Worm (Caenorhabditis elegans): Measurements from ENCODE around the gene tlp-1.

Gene tlp-1

DNA sequence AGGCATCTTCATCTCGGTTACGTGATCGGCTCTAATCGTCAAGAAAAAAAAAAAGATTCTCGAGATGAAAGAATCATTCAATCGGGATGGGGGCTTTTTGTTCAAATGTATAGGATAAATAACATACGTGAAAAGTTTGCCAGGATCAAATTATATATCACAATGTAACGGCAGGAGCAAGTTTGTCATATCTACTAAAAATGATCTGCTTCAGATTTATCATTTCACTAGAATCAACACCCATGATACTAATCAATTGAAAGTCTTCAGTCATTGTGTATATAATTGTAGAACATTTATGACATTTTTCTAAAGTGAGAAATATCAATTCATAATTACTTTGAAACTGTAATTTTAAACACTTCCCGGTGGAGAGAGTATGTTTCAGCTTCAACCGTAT is 7.0 kb downstream of the tlp-1 start:
- TF ChIP-seq flt-1 (GFP tag; IDR thresholded peaks at IDR 0.05) (no peak), ref-1 (GFP tag; conservative IDR thresholded peaks at IDR 0.05) (no peak), tab-1 (GFP tag; IDR thresholded peaks at IDR 0.05) (no peak), med-1 (GFP tag; optimal IDR thresholded peaks at IDR 0.05; ENCODE audit: insufficient read depth) (no peak), ztf-29 (GFP tag; IDR thresholded peaks at IDR 0.05) (no peak), T22C8.4 (GFP tag; IDR thresholded peaks at IDR 0.05) (no peak), cog-1 (tag; optimal IDR thresholded peaks at IDR 0.05) (no peak), ztf-23 (GFP tag; IDR thresholded peaks at IDR 0.05) (no peak)

- TF ChIP-seq ztf-29 (GFP tag; IDR thresholded peaks at IDR 0.05): no peak
- no peak for TF ChIP-seq ref-1 (GFP tag; conservative IDR thresholded peaks at IDR 0.05)
- TF ChIP-seq klf-2 (GFP tag; conservative IDR thresholded peaks at IDR 0.05): no peak
- no peak for TF ChIP-seq med-1 (GFP tag; optimal IDR thresholded peaks at IDR 0.05; ENCODE audit: insufficient read depth)
- TF ChIP-seq tab-1 (GFP tag; IDR thresholded peaks at IDR 0.05): no peak
- TF ChIP-seq flt-1 (GFP tag; IDR thresholded peaks at IDR 0.05): no peak
- no peak for TF ChIP-seq cog-1 (tag; optimal IDR thresholded peaks at IDR 0.05)
- TF ChIP-seq ztf-23 (GFP tag; IDR thresholded peaks at IDR 0.05): no peak
- TF ChIP-seq T22C8.4 (GFP tag; IDR thresholded peaks at IDR 0.05): no peak
Observed at ce11 chrIV:13695720-13696364, 8.0 kb downstream of the tlp-1 start.

- TF ChIP-seq klf-2 (GFP tag; conservative IDR thresholded peaks at IDR 0.05): no peak
- TF ChIP-seq med-1 (GFP tag; optimal IDR thresholded peaks at IDR 0.05; ENCODE audit: insufficient read depth): no peak
- no peak for TF ChIP-seq T22C8.4 (GFP tag; IDR thresholded peaks at IDR 0.05)
- TF ChIP-seq tab-1 (GFP tag; IDR thresholded peaks at IDR 0.05): no peak
- no peak for TF ChIP-seq ref-1 (GFP tag; conservative IDR thresholded peaks at IDR 0.05)
- no peak for TF ChIP-seq flt-1 (GFP tag; IDR thresholded peaks at IDR 0.05)
- TF ChIP-seq cog-1 (tag; optimal IDR thresholded peaks at IDR 0.05): no peak
- no peak for TF ChIP-seq ztf-23 (GFP tag; IDR thresholded peaks at IDR 0.05)
- no peak for TF ChIP-seq ztf-29 (GFP tag; IDR thresholded peaks at IDR 0.05)
Observed at ce11 chrIV:13695302-13695701, 8.6 kb downstream of the tlp-1 start.

DNA sequence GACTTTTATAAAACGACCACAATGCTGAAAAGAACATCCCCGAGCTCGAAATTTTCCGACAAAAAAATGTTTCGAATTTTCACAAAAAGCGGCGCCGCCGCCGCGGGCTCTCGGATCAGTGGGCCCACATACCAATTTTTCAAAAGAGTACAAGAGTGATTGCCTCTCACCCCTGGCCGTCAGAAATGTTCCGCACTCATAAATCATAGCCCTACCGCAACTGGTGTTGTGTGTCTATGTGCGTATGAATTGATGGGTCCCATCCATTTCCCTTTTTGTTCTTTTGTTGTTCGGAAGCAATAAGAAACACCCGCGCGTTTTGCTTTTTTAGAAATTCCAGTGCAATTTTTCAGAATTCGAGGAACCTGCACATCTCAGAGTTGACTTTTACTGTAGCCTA is 9.3 kb downstream of the tlp-1 start:
- TF ChIP-seq cog-1 (tag; optimal IDR thresholded peaks at IDR 0.05) (no peak), ref-1 (GFP tag; conservative IDR thresholded peaks at IDR 0.05) (no peak), ztf-29 (GFP tag; IDR thresholded peaks at IDR 0.05) (no peak), tab-1 (GFP tag; IDR thresholded peaks at IDR 0.05) (no peak), flt-1 (GFP tag; IDR thresholded peaks at IDR 0.05) (no peak)

ce11 chrIV:13693976-13694375 is 9.9 kb downstream of the tlp-1 start:
- TF ChIP-seq cog-1 (tag; optimal IDR thresholded peaks at IDR 0.05): no peak
- no peak for TF ChIP-seq klf-2 (GFP tag; conservative IDR thresholded peaks at IDR 0.05)
- TF ChIP-seq ref-1 (GFP tag; conservative IDR thresholded peaks at IDR 0.05): no peak
- TF ChIP-seq tab-1 (GFP tag; IDR thresholded peaks at IDR 0.05): no peak
- TF ChIP-seq ztf-29 (GFP tag; IDR thresholded peaks at IDR 0.05): no peak
- no peak for TF ChIP-seq T22C8.4 (GFP tag; IDR thresholded peaks at IDR 0.05)
- TF ChIP-seq med-1 (GFP tag; optimal IDR thresholded peaks at IDR 0.05; ENCODE audit: insufficient read depth): no peak
- no peak for TF ChIP-seq flt-1 (GFP tag; IDR thresholded peaks at IDR 0.05)
- TF ChIP-seq ztf-23 (GFP tag; IDR thresholded peaks at IDR 0.05): no peak

- no peak for TF ChIP-seq ztf-23 (GFP tag; IDR thresholded peaks at IDR 0.05)
- TF ChIP-seq flt-1 (GFP tag; IDR thresholded peaks at IDR 0.05): no peak
- no peak for TF ChIP-seq ref-1 (GFP tag; conservative IDR thresholded peaks at IDR 0.05)
- TF ChIP-seq klf-2 (GFP tag; conservative IDR thresholded peaks at IDR 0.05): no peak
- TF ChIP-seq ztf-29 (GFP tag; IDR thresholded peaks at IDR 0.05): no peak
- no peak for TF ChIP-seq cog-1 (tag; optimal IDR thresholded peaks at IDR 0.05)
- no peak for TF ChIP-seq med-1 (GFP tag; optimal IDR thresholded peaks at IDR 0.05; ENCODE audit: insufficient read depth)
- TF ChIP-seq tab-1 (GFP tag; IDR thresholded peaks at IDR 0.05): no peak
- TF ChIP-seq T22C8.4 (GFP tag; IDR thresholded peaks at IDR 0.05): no peak
Observed at ce11 chrIV:13692522-13692921, 11.4 kb downstream of the tlp-1 start.

ce11 chrIV:13689302-13689880 is 14.5 kb downstream of the tlp-1 start, which contains the start of gene T23G4.2:
Gene T23G4.2, minus strand, starts transcription at chrIV:13689556.
- TF ChIP-seq tab-1 (GFP tag; IDR thresholded peaks at IDR 0.05): no peak
- no peak for TF ChIP-seq klf-2 (GFP tag; conservative IDR thresholded peaks at IDR 0.05)
- no peak for TF ChIP-seq ref-1 (GFP tag; conservative IDR thresholded peaks at IDR 0.05)
- TF ChIP-seq med-1 (GFP tag; optimal IDR thresholded peaks at IDR 0.05; ENCODE audit: insufficient read depth): no peak
- TF ChIP-seq flt-1 (GFP tag; IDR thresholded peaks at IDR 0.05): no peak
- no peak for TF ChIP-seq T22C8.4 (GFP tag; IDR thresholded peaks at IDR 0.05)
- no peak for TF ChIP-seq ztf-23 (GFP tag; IDR thresholded peaks at IDR 0.05)
- TF ChIP-seq cog-1 (tag; optimal IDR thresholded peaks at IDR 0.05): no peak
- no peak for TF ChIP-seq ztf-29 (GFP tag; IDR thresholded peaks at IDR 0.05)

DNA sequence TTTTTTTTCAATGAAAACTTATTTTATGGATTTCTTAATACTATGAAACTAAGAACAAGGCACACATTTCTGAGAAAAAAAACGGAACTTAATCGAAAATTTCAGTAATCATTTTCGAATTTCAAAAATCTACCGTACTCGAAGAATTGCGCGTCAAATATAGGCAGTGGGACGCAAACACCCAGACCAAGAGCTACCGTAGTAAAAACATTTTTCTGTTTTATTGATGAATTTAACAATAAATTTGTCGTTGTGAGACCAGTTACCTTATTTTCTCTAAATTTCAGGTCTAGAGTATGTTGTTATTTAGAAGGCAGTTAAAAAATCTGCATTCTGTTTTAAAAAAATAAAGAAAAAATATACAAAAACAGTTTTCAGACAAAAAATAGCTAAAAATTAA is 16.3 kb downstream of the tlp-1 start:
- TF ChIP-seq flt-1 (GFP tag; IDR thresholded peaks at IDR 0.05) (no peak), cog-1 (tag; optimal IDR thresholded peaks at IDR 0.05) (no peak), ref-1 (GFP tag; conservative IDR thresholded peaks at IDR 0.05) (no peak), ztf-23 (GFP tag; IDR thresholded peaks at IDR 0.05) (no peak), tab-1 (GFP tag; IDR thresholded peaks at IDR 0.05) (no peak), med-1 (GFP tag; optimal IDR thresholded peaks at IDR 0.05; ENCODE audit: insufficient read depth) (no peak), klf-2 (GFP tag; conservative IDR thresholded peaks at IDR 0.05) (no peak), ztf-29 (GFP tag; IDR thresholded peaks at IDR 0.05) (no peak), T22C8.4 (GFP tag; IDR thresholded peaks at IDR 0.05) (no peak)

DNA sequence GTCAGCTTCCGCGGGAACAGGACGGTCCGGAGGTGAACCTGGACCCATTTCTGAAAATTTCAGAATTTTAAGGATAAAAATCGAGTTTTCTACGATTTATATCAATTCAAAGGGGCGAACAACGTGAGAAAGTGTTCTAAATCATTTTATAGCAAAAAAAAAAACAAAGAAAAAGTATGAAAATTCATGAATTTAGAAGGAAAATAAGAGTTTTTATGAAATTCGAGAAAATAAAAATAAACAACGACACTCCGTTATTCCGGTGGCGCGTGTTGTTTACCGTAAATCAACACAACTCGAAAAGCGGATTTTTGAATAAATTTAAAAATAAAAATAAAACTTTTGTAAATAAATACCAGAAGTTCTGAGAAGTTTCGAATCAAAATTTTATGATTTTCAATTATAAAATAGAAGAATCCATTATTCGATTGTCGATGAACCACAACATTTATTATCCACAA is 16.9 kb downstream of the tlp-1 start, which contains the start of gene nyn-1:
nyn-1 (minus strand) TSS at position 51 of the 461 bp plus-strand sequence.
- TF ChIP-seq ref-1 (GFP tag; conservative IDR thresholded peaks at IDR 0.05): no peak
- TF ChIP-seq cog-1 (tag; optimal IDR thresholded peaks at IDR 0.05): no peak
- no peak for TF ChIP-seq T22C8.4 (GFP tag; IDR thresholded peaks at IDR 0.05)
- no peak for TF ChIP-seq klf-2 (GFP tag; conservative IDR thresholded peaks at IDR 0.05)
- no peak for TF ChIP-seq ztf-23 (GFP tag; IDR thresholded peaks at IDR 0.05)
- TF ChIP-seq ztf-29 (GFP tag; IDR thresholded peaks at IDR 0.05): no peak
- TF ChIP-seq flt-1 (GFP tag; IDR thresholded peaks at IDR 0.05): no peak
- TF ChIP-seq tab-1 (GFP tag; IDR thresholded peaks at IDR 0.05): no peak
- no peak for TF ChIP-seq med-1 (GFP tag; optimal IDR thresholded peaks at IDR 0.05; ENCODE audit: insufficient read depth)
